Worm (Caenorhabditis elegans) whole organism, L1 larva: ENCODE results near the gene clec-137.
A peak's percentile ranks its signal among the peaks of the same experiment; 100 is the strongest.

Experiments used
- C04F5.9 ChIP-seq: sonication (generic microtip); optimal IDR thresholded peaks from 2 replicates; lab custom pipeline; 2016; ENCODE audit warnings: missing genetic modification characterization, missing compliant biosample characterization
- C16A3.4 ChIP-seq: fragments of 150-350 bp; optimal IDR thresholded peaks from 2 replicates; lab custom pipeline; 2014; ENCODE audit warnings: missing biosample characterization, missing genetic modification characterization
- C34B4.2 ChIP-seq: sonication (generic microtip); optimal IDR thresholded peaks from 2 replicates; lab custom pipeline; 2017; ENCODE audit warnings: mild to moderate bottlenecking, missing genetic modification characterization, missing compliant biosample characterization
- F16B12.6 ChIP-seq: fragments of 150-350 bp; optimal IDR thresholded peaks from 2 replicates; lab custom pipeline; 2014; ENCODE audit warnings: missing biosample characterization, missing genetic modification characterization
- alr-1 ChIP-seq: fragments of 200-800 bp; sonication (Bioruptor generic); optimal IDR thresholded peaks from 2 replicates; lab custom pipeline; 2018; ENCODE audit warnings: borderline replicate concordance, mild to moderate bottlenecking, missing genetic modification characterization, missing compliant biosample characterization
- blmp-1 ChIP-seq: fragments of 150-350 bp; optimal IDR thresholded peaks from 2 replicates; lab custom pipeline; 2014; ENCODE audit warnings: missing biosample characterization, missing genetic modification characterization
- ceh-82 ChIP-seq, 3 experiments: fragments of 150-350 bp in 1 of 3; sonication (generic microtip) in 2 of 3; optimal IDR thresholded peaks; 2 replicates each; lab custom pipeline; 2014 to 2017; ENCODE audit warnings: missing biosample characterization in 3 of 3, missing genetic modification characterization in 3 of 3
- ceh-90 ChIP-seq: sonication (generic microtip); optimal IDR thresholded peaks from 2 replicates; lab custom pipeline; 2016; ENCODE audit warnings: missing genetic modification characterization, missing compliant biosample characterization
- ces-1 ChIP-seq: fragments of 150-350 bp; optimal IDR thresholded peaks from 2 replicates; lab custom pipeline; 2014; ENCODE audit warnings: missing biosample characterization, missing genetic modification reagents, missing genetic modification characterization
- dsc-1 ChIP-seq: sonication (generic microtip); optimal IDR thresholded peaks from 2 replicates; lab custom pipeline; 2016; ENCODE audit warnings: mild to moderate bottlenecking, missing genetic modification characterization, missing compliant biosample characterization
- efl-1 ChIP-seq, 4 experiments: fragments of 150-350 bp; optimal IDR thresholded peaks in 3 of 4; peaks in 1 of 4; 1 replicate in 1 of 4; 2 replicates in 3 of 4; lab custom pipeline; 2014; ENCODE audit warnings: missing biosample characterization in 2 of 4, missing genetic modification characterization in 2 of 4, missing genetic modification reagents in 2 of 4
- efl-3 ChIP-seq: fragments of 200-800 bp; sonication (Bioruptor generic); optimal IDR thresholded peaks from 2 replicates; lab custom pipeline; 2018; ENCODE audit warnings: mild to moderate bottlenecking, missing genetic modification characterization, missing compliant biosample characterization
- egl-13 ChIP-seq: sonication (generic microtip); optimal IDR thresholded peaks from 2 replicates; lab custom pipeline; 2016; ENCODE audit warnings: missing genotype, missing genetic modification reagents, missing genetic modification characterization, missing compliant biosample characterization
- elt-2 ChIP-seq: sonication (generic microtip); optimal IDR thresholded peaks from 2 replicates; lab custom pipeline; 2016; ENCODE audit warnings: missing genetic modification characterization, mild to moderate bottlenecking, inconsistent platforms, missing compliant biosample characterization, missing genetic modification reagents
- elt-3 ChIP-seq, 6 experiments: fragments of 150-350 bp in 1 of 6; sonication (generic microtip); optimal IDR thresholded peaks; 2 replicates each; lab custom pipeline; 2017 to 2018; ENCODE audit warnings: missing biosample characterization in 6 of 6, missing genetic modification characterization in 6 of 6, inconsistent platforms in 1 of 6
- fkh-10 ChIP-seq: sonication (generic microtip); optimal IDR thresholded peaks from 2 replicates; lab custom pipeline; 2017; ENCODE audit warnings: missing biosample characterization, missing genetic modification reagents, missing genetic modification characterization
- fkh-8 ChIP-seq: sonication (generic microtip); optimal IDR thresholded peaks from 2 replicates; lab custom pipeline; 2016; ENCODE audit warnings: mild to moderate bottlenecking, missing genetic modification characterization, missing compliant biosample characterization
- fos-1 ChIP-seq: fragments of 150-350 bp; optimal IDR thresholded peaks from 2 replicates; lab custom pipeline; 2014; ENCODE audit warnings: missing biosample characterization, missing genetic modification characterization
- grh-1 ChIP-seq: fragments of 200-800 bp; sonication (Bioruptor generic); IDR thresholded peaks from 2 replicates; pipeline ENCODE4 v1.3.6; 2022; ENCODE audit warnings: missing genetic modification reagents, missing genetic modification characterization, missing compliant biosample characterization
- irx-1 ChIP-seq: sonication (generic microtip); optimal IDR thresholded peaks from 2 replicates; lab custom pipeline; 2016; ENCODE audit warnings: missing genetic modification characterization, missing compliant biosample characterization
- isw-1 ChIP-seq: fragments of 200-800 bp; sonication (Bioruptor generic); IDR thresholded peaks from 2 replicates; pipeline ENCODE4 v1.3.6; 2022; ENCODE audit warnings: missing genetic modification characterization, missing compliant biosample characterization
- lin-13 ChIP-seq: fragments of 150-350 bp; optimal IDR thresholded peaks from 2 replicates; lab custom pipeline; 2014; ENCODE audit warnings: missing biosample characterization, missing genetic modification reagents, missing genetic modification characterization
- lin-14 ChIP-seq: fragments of 200-800 bp; sonication (Bioruptor generic); optimal IDR thresholded peaks from 2 replicates; lab custom pipeline; 2018; ENCODE audit warnings: mild to moderate bottlenecking, missing genetic modification characterization, moderate library complexity, missing compliant biosample characterization
- lin-15B ChIP-seq: fragments of 150-350 bp; sonication (generic microtip); optimal IDR thresholded peaks from 3 replicates; lab custom pipeline; 2014; ENCODE audit warnings: missing biosample characterization, missing genetic modification characterization
- lin-35 ChIP-seq, 2 experiments: fragments of 150-350 bp; optimal IDR thresholded peaks; 2 replicates each; lab custom pipeline; 2014; ENCODE audit warnings: missing biosample characterization in 2 of 2, missing genetic modification characterization in 2 of 2, missing genetic modification reagents in 2 of 2
- lir-3 ChIP-seq: sonication (generic microtip); optimal IDR thresholded peaks from 2 replicates; lab custom pipeline; 2016; ENCODE audit warnings: mild to moderate bottlenecking, missing genetic modification characterization, moderate library complexity, missing compliant biosample characterization; ENCODE audit not compliant: poor library complexity
- lsy-2 ChIP-seq, 2 experiments: fragments of 150-350 bp; optimal IDR thresholded peaks; 2 replicates each; lab custom pipeline; 2014; ENCODE audit warnings: missing biosample characterization in 2 of 2, missing genetic modification characterization in 2 of 2
- mab-9 ChIP-seq: fragments of 200-800 bp; sonication (Bioruptor generic); IDR thresholded peaks from 2 replicates; pipeline ENCODE4 v1.3.6; 2022; ENCODE audit warnings: missing genetic modification reagents, missing genetic modification characterization, missing compliant biosample characterization
- mdl-1 ChIP-seq, 2 experiments: fragments of 150-350 bp; optimal IDR thresholded peaks; 2 replicates each; lab custom pipeline; 2014 to 2017; ENCODE audit warnings: missing biosample characterization in 2 of 2, missing genetic modification characterization in 2 of 2, inconsistent platforms in 1 of 2
- mep-1 ChIP-seq: fragments of 150-350 bp; optimal IDR thresholded peaks from 2 replicates; lab custom pipeline; 2014; ENCODE audit warnings: missing biosample characterization, missing genetic modification characterization
- nhr-19 ChIP-seq: fragments of 200-800 bp; sonication (Bioruptor generic); conservative IDR thresholded peaks from 2 replicates; pipeline ENCODE4 v1.3.6; 2022; ENCODE audit warnings: missing genetic modification characterization, missing compliant biosample characterization
- nhr-20 ChIP-seq: sonication (generic microtip); optimal IDR thresholded peaks from 2 replicates; lab custom pipeline; 2016; ENCODE audit warnings: mild to moderate bottlenecking, missing genetic modification characterization, missing compliant biosample characterization
- nhr-237 ChIP-seq: fragments of 150-350 bp; optimal IDR thresholded peaks from 2 replicates; lab custom pipeline; 2014; ENCODE audit warnings: missing biosample characterization, missing genetic modification characterization
- nhr-47 ChIP-seq: sonication (generic microtip); optimal IDR thresholded peaks from 2 replicates; lab custom pipeline; 2016; ENCODE audit warnings: mild to moderate bottlenecking, missing genetic modification characterization, moderate library complexity, missing compliant biosample characterization
- nhr-77 ChIP-seq: fragments of 150-350 bp; optimal IDR thresholded peaks from 2 replicates; lab custom pipeline; 2014; ENCODE audit warnings: missing biosample characterization, missing genetic modification characterization
- nhr-84 ChIP-seq: sonication (generic microtip); optimal IDR thresholded peaks from 2 replicates; lab custom pipeline; 2017; ENCODE audit warnings: missing biosample characterization, missing genetic modification characterization
- nhr-85 ChIP-seq: sonication (generic microtip); peaks from one replicate; lab custom pipeline; 2016; ENCODE audit warnings: missing genetic modification characterization, inconsistent platforms, missing compliant biosample characterization
- pqm-1 ChIP-seq: sonication (generic microtip); optimal IDR thresholded peaks from 3 replicates; lab custom pipeline; 2017; ENCODE audit warnings: missing biosample characterization, missing genetic modification characterization
- rnt-1 ChIP-seq: sonication (generic microtip); optimal IDR thresholded peaks from 2 replicates; lab custom pipeline; 2016; ENCODE audit warnings: mild to moderate bottlenecking, missing genetic modification characterization, moderate library complexity, missing compliant biosample characterization
- skn-1 ChIP-seq: fragments of 150-350 bp; optimal IDR thresholded peaks from 2 replicates; lab custom pipeline; 2014; ENCODE audit warnings: missing biosample characterization, missing genetic modification characterization
- snpc-4 ChIP-seq: fragments of 150-350 bp; optimal IDR thresholded peaks from 2 replicates; lab custom pipeline; 2014; ENCODE audit warnings: missing biosample characterization, missing genetic modification characterization
- snu-23 ChIP-seq: sonication (generic microtip); optimal IDR thresholded peaks from 2 replicates; lab custom pipeline; 2016; ENCODE audit warnings: missing genetic modification characterization, missing compliant biosample characterization
- sox-4 ChIP-seq: sonication (generic microtip); optimal IDR thresholded peaks from 2 replicates; lab custom pipeline; 2016; ENCODE audit warnings: missing genetic modification characterization, missing compliant biosample characterization
- sptf-1 ChIP-seq: fragments of 150-350 bp; optimal IDR thresholded peaks from 2 replicates; lab custom pipeline; 2014; ENCODE audit warnings: missing biosample characterization, missing genetic modification characterization
- sup-37 ChIP-seq: fragments of 200-800 bp; sonication (Bioruptor generic); optimal IDR thresholded peaks from 2 replicates; lab custom pipeline; 2018; ENCODE audit warnings: mild to moderate bottlenecking, missing genetic modification characterization, missing compliant biosample characterization
- swsn-7 ChIP-seq: sonication (generic microtip); optimal IDR thresholded peaks from 2 replicates; lab custom pipeline; 2016; ENCODE audit warnings: missing genetic modification characterization, missing compliant biosample characterization
- tbx-2 ChIP-seq: sonication (generic microtip); optimal IDR thresholded peaks from 2 replicates; lab custom pipeline; 2016; ENCODE audit warnings: missing genetic modification characterization, missing compliant biosample characterization
- unc-130 ChIP-seq: fragments of 150-350 bp; optimal IDR thresholded peaks from 2 replicates; lab custom pipeline; 2017; ENCODE audit warnings: missing biosample characterization, missing genetic modification characterization, inconsistent platforms
- unc-30 ChIP-seq: sonication (generic microtip); optimal IDR thresholded peaks from 2 replicates; lab custom pipeline; 2017; ENCODE audit warnings: missing biosample characterization, missing genetic modification characterization
- unc-98 ChIP-seq: fragments of 200-800 bp; sonication (Bioruptor generic); IDR thresholded peaks from 2 replicates; pipeline ENCODE4 v1.3.6; 2022; ENCODE audit warnings: missing genetic modification characterization, missing compliant biosample characterization
- xbp-1 ChIP-seq: sonication (generic microtip); optimal IDR thresholded peaks from 2 replicates; lab custom pipeline; 2016; ENCODE audit warnings: missing genetic modification characterization, missing compliant biosample characterization
- zag-1 ChIP-seq: fragments of 150-350 bp; optimal IDR thresholded peaks from 2 replicates; lab custom pipeline; 2014; ENCODE audit warnings: missing biosample characterization, missing genetic modification characterization
- ztf-11 ChIP-seq, 2 experiments: sonication (generic microtip); optimal IDR thresholded peaks; 2 replicates each; lab custom pipeline; 2016 to 2017; ENCODE audit warnings: missing genetic modification characterization in 2 of 2, missing biosample characterization in 1 of 2, missing compliant biosample characterization in 1 of 2

Gene clec-137

DNA sequence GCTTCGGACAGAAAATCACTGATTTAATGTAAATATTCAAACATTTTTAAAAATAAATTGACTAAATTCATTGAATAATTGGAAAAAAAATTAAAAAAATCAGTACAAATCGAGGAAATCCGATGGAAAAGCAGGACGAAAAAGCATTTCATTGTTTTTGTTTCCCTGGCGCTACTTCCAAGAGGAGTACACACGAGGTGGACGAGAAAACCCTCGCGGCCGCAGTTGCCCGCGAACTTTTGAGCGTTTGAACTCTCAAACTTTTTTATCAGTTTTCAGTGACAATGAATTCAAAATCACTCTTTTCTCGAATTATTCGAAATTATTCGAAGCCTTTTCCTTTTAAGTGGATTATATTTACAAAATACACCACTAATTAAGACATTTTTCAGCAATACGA, 14.9 kb downstream of the clec-137 start, which contains the start of gene F35D11.4:
Gene F35D11.4, plus strand, starts transcription at position 393 of the 400 bp plus-strand sequence.
- TF ChIP-seq ztf-11 (tag; optimal IDR thresholded peaks at IDR 0.05; lab: Kevin White, UChicago) (peak in 1 of 2 experiments; percentile 89), mdl-1 (tag; optimal IDR thresholded peaks at IDR 0.05; lab: Kevin White, UChicago) (peak in 1 of 2 experiments; percentile 67), lin-14 (GFP tag; lab: Kevin White, UChicago) (peak; percentile 87), snpc-4 (tag; lab: Kevin White, UChicago) (peak; percentile 7), snu-23 (GFP tag; lab: Kevin White, UChicago) (peak; percentile 87), nhr-85 (peak; percentile 94), nhr-47 (peak; percentile 89), dsc-1 (tag; lab: Kevin White, UChicago) (peak; percentile 84), isw-1 (GFP tag; lab: Robert Waterston, UW) (peak; percentile 65; the same call in 1 of the 2 replicates), pqm-1 (tag; lab: Kevin White, UChicago) (no peak), C16A3.4 (tag; lab: Kevin White, UChicago) (peak; percentile 60), lin-35 (GFP tag; optimal IDR thresholded peaks at IDR 0.05; lab: Kevin White, UChicago) (peak; percentile 89 to 93), nhr-19 (peak; percentile 84), tbx-2 (peak; percentile 90), irx-1 (tag; lab: Kevin White, UChicago) (peak; percentile 81), ceh-82 (tag; optimal IDR thresholded peaks at IDR 0.05; lab: Kevin White, UChicago) (peak; percentile 33 to 74 (median 63)), sptf-1 (tag; lab: Kevin White, UChicago) (no peak), C34B4.2 (no peak), mep-1 (tag; lab: Kevin White, UChicago) (peak; percentile 67), ceh-90 (tag; lab: Kevin White, UChicago) (peak; percentile 87), swsn-7 (tag; lab: Kevin White, UChicago) (peak; percentile 83), fkh-10 (GFP tag; lab: Kevin White, UChicago) (peak; percentile 35), fos-1 (no peak), skn-1 (tag; lab: Kevin White, UChicago) (peak; percentile 5), nhr-77 (peak; percentile 34), fkh-8 (tag; lab: Kevin White, UChicago) (peak; percentile 74), efl-1 (optimal IDR thresholded peaks at IDR 0.05; lab: Kevin White, UChicago) (peak; percentile 94), efl-1 (GFP tag; optimal IDR thresholded peaks at IDR 0.05 in 1 of 2; lab: Kevin White, UChicago) (peak; percentile 91 to 99), sox-4 (tag; lab: Kevin White, UChicago) (peak; percentile 88), ces-1 (GFP tag; lab: Kevin White, UChicago) (no peak), egl-13 (tag; lab: Kevin White, UChicago) (peak; percentile 79), efl-3 (no peak), elt-3 (tag; optimal IDR thresholded peaks at IDR 0.05; lab: Kevin White, UChicago) (peak in 2 of 6 experiments; percentile 33 to 56), elt-2 (peak; percentile 90), zag-1 (tag; lab: Kevin White, UChicago) (no peak), sup-37 (peak; percentile 62), unc-130 (tag; lab: Kevin White, UChicago) (peak; percentile 57), lin-15B (peak; percentile 73), nhr-84 (tag; lab: Kevin White, UChicago) (no peak), rnt-1 (tag; lab: Kevin White, UChicago) (peak; percentile 99), unc-98 (peak; percentile 66), C04F5.9 (tag; lab: Kevin White, UChicago) (peak; percentile 89), grh-1 (GFP tag; lab: Robert Waterston, UW) (peak; percentile 66), blmp-1 (tag; lab: Kevin White, UChicago) (peak; percentile 61), mab-9 (GFP tag; lab: Robert Waterston, UW) (peak; percentile 45; the same call in 1 of the 2 replicates), unc-30 (no peak), lin-13 (GFP tag; lab: Kevin White, UChicago) (peak; percentile 65), alr-1 (no peak), nhr-237 (no peak), nhr-20 (tag; lab: Kevin White, UChicago) (peak; percentile 89), F16B12.6 (peak; percentile 42), xbp-1 (tag; lab: Kevin White, UChicago) (peak; percentile 85), lir-3 (tag; lab: Kevin White, UChicago) (peak; percentile 97), lsy-2 (tag; optimal IDR thresholded peaks at IDR 0.05; lab: Kevin White, UChicago) (peak; percentile 77 to 85)
